Fruit fly (Drosophila melanogaster): ENCODE results near the gene Prim1.
A peak's percentile ranks its signal among the peaks of the same experiment; 100 is the strongest.

The Prim1 gene

dm6 chr3L:8340264-8341095, at the start of gene Prim1, which contains the start of gene CG7083:
Gene Prim1, plus strand, starts transcription at chr3L:8340314.
Gene CG7083, plus strand, starts transcription at chr3L:8340785.
- TF ChIP-seq Ets98B (GFP tag; IDR thresholded peaks at IDR 0.05) (no peak), CG15710 (tag; optimal IDR thresholded peaks at IDR 0.05) (peak; percentile 44), CG4496 (GFP tag; IDR thresholded peaks at IDR 0.05) (peak; percentile 44; the same call in 2 of the 3 replicates), Snoo (tag; optimal IDR thresholded peaks at IDR 0.05) (peak; percentile 26), CG8159 (tag; optimal IDR thresholded peaks at IDR 0.05) (peak; percentile 57), CG34367 (tag; optimal IDR thresholded peaks at IDR 0.05) (peak; percentile 49), CG17806 (tag; optimal IDR thresholded peaks at IDR 0.05) (peak; percentile 38), CG8301 (tag; optimal IDR thresholded peaks at IDR 0.05) (peak; percentile 28), Pif1A (GFP tag; optimal IDR thresholded peaks at IDR 0.05) (peak; percentile 68), CG14655 (GFP tag; optimal IDR thresholded peaks at IDR 0.05) (no peak)

dm6 chr3L:8295227-8295626, 44.9 kb upstream of the Prim1 start, which contains the start of gene CG7201:
Gene CG7201, minus strand, starts transcription at chr3L:8295327.
- TF ChIP-seq CG4496 (GFP tag; IDR thresholded peaks at IDR 0.05) (0 out of 3 replicates have a peak, but pooled peaks have one; percentile 16), CG34367 (tag; optimal IDR thresholded peaks at IDR 0.05) (no peak), CG14655 (GFP tag; optimal IDR thresholded peaks at IDR 0.05) (no peak), rn (GFP tag; IDR thresholded peaks at IDR 0.05) (peak; percentile 4; the same call in 1 of the 2 replicates)

- no peak for TF ChIP-seq gl (tag; optimal IDR thresholded peaks at IDR 0.05)
- TF ChIP-seq CG4496 (GFP tag; IDR thresholded peaks at IDR 0.05) = no peak
- TF ChIP-seq EcR (GFP tag; optimal IDR thresholded peaks at IDR 0.05) = peak; percentile 46
- TF ChIP-seq CG15710 (tag; optimal IDR thresholded peaks at IDR 0.05) = no peak
- TF ChIP-seq CG13204 (GFP tag; optimal IDR thresholded peaks at IDR 0.05) = no peak
- TF ChIP-seq CG10348 (GFP tag; IDR thresholded peaks at IDR 0.05) = no peak
Observed at dm6 chr3L:8296941-8297340, 43.2 kb upstream of the Prim1 start, which contains the start of gene Rab19. Gene Rab19, plus strand, starts transcription at chr3L:8297018.

dm6 chr3L:8297488-8297887, 42.6 kb upstream of the Prim1 start:
- TF ChIP-seq D1 (tag; optimal IDR thresholded peaks at IDR 0.05) (no peak), CG15710 (tag; optimal IDR thresholded peaks at IDR 0.05) (no peak), CG14655 (GFP tag; optimal IDR thresholded peaks at IDR 0.05) (no peak), Ets98B (GFP tag; IDR thresholded peaks at IDR 0.05) (no peak), CG13204 (GFP tag; optimal IDR thresholded peaks at IDR 0.05) (no peak)

- TF ChIP-seq CG32121 (GFP tag; IDR thresholded peaks at IDR 0.05) (peak; percentile 58; the same call in 1 of the 2 replicates), Snoo (tag; optimal IDR thresholded peaks at IDR 0.05) (peak; percentile 53), CG17806 (tag; optimal IDR thresholded peaks at IDR 0.05) (peak; percentile 68), CG10348 (GFP tag; IDR thresholded peaks at IDR 0.05) (no peak), CG9948 (tag; optimal IDR thresholded peaks at IDR 0.05) (peak; percentile 41), gl (tag; optimal IDR thresholded peaks at IDR 0.05) (no peak), CG13204 (GFP tag; optimal IDR thresholded peaks at IDR 0.05) (no peak), rn (GFP tag; IDR thresholded peaks at IDR 0.05) (0 out of 2 replicates have a peak, but pooled peaks have one; percentile 7), CG14655 (GFP tag; optimal IDR thresholded peaks at IDR 0.05) (no peak), D1 (tag; optimal IDR thresholded peaks at IDR 0.05) (no peak), CG8159 (tag; optimal IDR thresholded peaks at IDR 0.05) (peak; percentile 54), Ets98B (GFP tag; IDR thresholded peaks at IDR 0.05) (peak; percentile 59), Pif1A (GFP tag; optimal IDR thresholded peaks at IDR 0.05) (no peak), CG12605 (GFP tag; IDR thresholded peaks at IDR 0.05) (peak; percentile 54), CG34367 (tag; optimal IDR thresholded peaks at IDR 0.05) (no peak), Pif1B (GFP tag; optimal IDR thresholded peaks at IDR 0.05) (no peak), CG4496 (GFP tag; IDR thresholded peaks at IDR 0.05) (peak; percentile 72; the same call in 1 of the 3 replicates), CG8301 (tag; optimal IDR thresholded peaks at IDR 0.05) (peak; percentile 37), CG15710 (tag; optimal IDR thresholded peaks at IDR 0.05) (peak; percentile 39), fd96Ca (GFP tag; IDR thresholded peaks at IDR 0.05) (peak; percentile 80), EcR (GFP tag; optimal IDR thresholded peaks at IDR 0.05) (peak; percentile 5)
Observed at dm6 chr3L:8299224-8300130, 40.6 kb upstream of the Prim1 start, which contains the start of the genes Arl5 and CG13671. Gene Arl5, minus strand, starts transcription at chr3L:8299839. Gene CG13671, plus strand, starts transcription at chr3L:8300064.

dm6 chr3L:8303912-8304311, 36.2 kb upstream of the Prim1 start, which contains the start of the genes CG7194 and Sbp2:
Gene CG7194, minus strand, starts transcription at chr3L:8304059.
Gene Sbp2, plus strand, starts transcription at chr3L:8304157.
- TF ChIP-seq EcR (GFP tag; optimal IDR thresholded peaks at IDR 0.05) = no peak
- TF ChIP-seq fd96Ca (GFP tag; IDR thresholded peaks at IDR 0.05) = no peak
- no peak for TF ChIP-seq CG17806 (tag; optimal IDR thresholded peaks at IDR 0.05)
- TF ChIP-seq CG10348 (GFP tag; IDR thresholded peaks at IDR 0.05) = no peak
- TF ChIP-seq Pif1B (GFP tag; optimal IDR thresholded peaks at IDR 0.05) = no peak
- TF ChIP-seq gl (tag; optimal IDR thresholded peaks at IDR 0.05) = peak; percentile 6
- TF ChIP-seq Ets98B (GFP tag; IDR thresholded peaks at IDR 0.05) = no peak; the same call in 1 of the 2 replicates
- no peak for TF ChIP-seq Pif1A (GFP tag; optimal IDR thresholded peaks at IDR 0.05)
